Worm (Caenorhabditis elegans): Measurements from ENCODE around the gene Y39F10C.3.

- no peak for TF ChIP-seq flt-1 (GFP tag; IDR thresholded peaks at IDR 0.05)
- no peak for TF ChIP-seq klf-2 (GFP tag; conservative IDR thresholded peaks at IDR 0.05)
- TF ChIP-seq tab-1 (GFP tag; IDR thresholded peaks at IDR 0.05), result no peak
- TF ChIP-seq T22C8.4 (GFP tag; IDR thresholded peaks at IDR 0.05), result no peak
- no peak for TF ChIP-seq ztf-23 (GFP tag; IDR thresholded peaks at IDR 0.05)
- TF ChIP-seq cog-1 (tag; optimal IDR thresholded peaks at IDR 0.05), result no peak
- TF ChIP-seq med-1 (GFP tag; optimal IDR thresholded peaks at IDR 0.05; ENCODE audit: insufficient read depth), result no peak
These were observed 47.7 kb downstream of the Y39F10C.3 start for ce11 chrII:721931-722330.
